Worm (Caenorhabditis elegans) whole organism, L4 larva: ENCODE results near the gene ZK512.11.

ENCODE experiments used
- F37D6.2 ChIP-seq: sonication (generic microtip); optimal IDR thresholded peaks from 2 replicates; lab custom pipeline; 2016; ENCODE audit warnings: mild to moderate bottlenecking, missing genetic modification characterization, missing compliant biosample characterization
- aly-2 ChIP-seq: sonication (generic microtip); optimal IDR thresholded peaks from 2 replicates; lab custom pipeline; 2018; ENCODE audit warnings: missing biosample characterization, missing genetic modification characterization
- ceh-82 ChIP-seq: sonication (generic microtip); optimal IDR thresholded peaks from 2 replicates; lab custom pipeline; 2017; ENCODE audit warnings: missing biosample characterization, missing genetic modification characterization
- duxl-1 ChIP-seq: sonication (generic microtip); optimal IDR thresholded peaks from 2 replicates; lab custom pipeline; 2016; ENCODE audit warnings: mild to moderate bottlenecking, missing genetic modification characterization, moderate library complexity, missing compliant biosample characterization; ENCODE audit not compliant: poor library complexity
- fkh-10 ChIP-seq: fragments of 150-350 bp; optimal IDR thresholded peaks from 2 replicates; lab custom pipeline; 2014; ENCODE audit warnings: missing biosample characterization, missing genetic modification reagents, missing genetic modification characterization
- fos-1 ChIP-seq: fragments of 150-350 bp; optimal IDR thresholded peaks from 2 replicates; lab custom pipeline; 2014; ENCODE audit warnings: missing biosample characterization, missing genetic modification characterization
- gei-8 ChIP-seq: fragments of 200-800 bp; sonication (Bioruptor generic); optimal IDR thresholded peaks from 2 replicates; lab custom pipeline; 2018; ENCODE audit warnings: mild to moderate bottlenecking, missing genetic modification characterization, missing compliant biosample characterization
- lin-38 ChIP-seq: fragments of 200-800 bp; sonication (Bioruptor generic); IDR thresholded peaks from 2 replicates; pipeline ENCODE4 v1.3.6; 2022; ENCODE audit warnings: missing genetic modification reagents, missing genetic modification characterization, missing compliant biosample characterization
- nhr-10 ChIP-seq: fragments of 150-350 bp; optimal IDR thresholded peaks from 2 replicates; lab custom pipeline; 2014; ENCODE audit warnings: missing biosample characterization, missing genetic modification characterization
- snpc-1.2 ChIP-seq: fragments of 200-800 bp; sonication (Bioruptor generic); IDR thresholded peaks from 2 replicates; pipeline ENCODE4 v1.3.6; 2022; ENCODE audit warnings: missing genetic modification reagents, missing genetic modification characterization, missing compliant biosample characterization
- unc-39 ChIP-seq: sonication (generic microtip); optimal IDR thresholded peaks from 2 replicates; lab custom pipeline; 2017; ENCODE audit warnings: missing biosample characterization, missing genetic modification characterization

DNA sequence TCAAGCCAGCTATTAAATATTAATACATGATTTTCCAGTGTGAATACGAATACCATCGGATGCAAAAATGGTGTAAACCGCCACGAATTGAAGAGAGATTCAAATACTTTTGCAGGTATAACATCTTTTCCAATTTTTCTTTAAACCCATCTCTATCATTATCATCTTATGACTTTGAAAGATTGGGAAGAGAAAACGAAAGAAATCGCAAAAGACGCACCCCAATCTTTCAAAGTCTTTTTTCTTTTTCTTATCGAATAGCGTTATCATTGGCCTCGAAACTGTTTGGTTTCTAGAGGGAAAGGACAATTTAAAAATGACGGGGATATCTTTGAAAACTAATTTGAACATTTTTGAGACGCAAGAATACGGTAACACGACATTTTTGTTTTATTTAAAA is 38.4 kb upstream of the ZK512.11 start:
- no peak for TF ChIP-seq F37D6.2
- TF ChIP-seq fkh-10: no peak
- no peak for TF ChIP-seq lin-38
- TF ChIP-seq ceh-82 (tag; lab: Kevin White, UChicago): no peak
- no peak for TF ChIP-seq duxl-1 (tag; lab: Kevin White, UChicago)
- TF ChIP-seq fos-1: no peak
- no peak for TF ChIP-seq gei-8 (GFP tag; lab: Kevin White, UChicago)
- no peak for TF ChIP-seq snpc-1.2 (GFP tag; lab: Robert Waterston, UW)
- no peak for TF ChIP-seq unc-39 (tag; lab: Kevin White, UChicago)
- TF ChIP-seq aly-2 (tag; lab: Kevin White, UChicago): no peak
- TF ChIP-seq nhr-10 (tag; lab: Kevin White, UChicago): no peak
